Fruit fly (Drosophila melanogaster): ENCODE measurements around the gene CG32547.

dm6 chrX:18510884-18511283, 31.6 kb upstream of the CG32547 start:
- TF ChIP-seq spab (GFP tag; optimal IDR thresholded peaks at IDR 0.05) (no peak), Eip75B (GFP tag; optimal IDR thresholded peaks at IDR 0.05) (no peak), CG4318 (GFP tag; optimal IDR thresholded peaks at IDR 0.05) (no peak), CG6854 (GFP tag; optimal IDR thresholded peaks at IDR 0.05) (no peak), CG11902 (GFP tag; optimal IDR thresholded peaks at IDR 0.05) (no peak), CG31627 (GFP tag; optimal IDR thresholded peaks at IDR 0.05) (no peak)

Data from whole organism, prepupa.